Worm (Caenorhabditis elegans) whole organism, early embryonic: ENCODE measurements around the gene F57G9.7.

Source experiments
- B0310.2 ChIP-seq: sonication (generic microtip); optimal IDR thresholded peaks from 2 replicates; lab custom pipeline; 2016; ENCODE audit warnings: mild to moderate bottlenecking, missing genetic modification characterization, missing compliant biosample characterization
- ama-1 ChIP-seq: fragments of 150-350 bp; optimal IDR thresholded peaks from 2 replicates; lab custom pipeline; 2014
- flt-1 ChIP-seq: fragments of 200-800 bp; sonication (Bioruptor generic); IDR thresholded peaks from 2 replicates; pipeline ENCODE4 v1.3.6; 2022; ENCODE audit warnings: missing genetic modification characterization, missing compliant biosample characterization
- pes-1 ChIP-seq: fragments of 200-800 bp; sonication (Bioruptor generic); IDR thresholded peaks from 2 replicates; pipeline ENCODE4 v1.3.6; 2022; ENCODE audit warnings: missing genetic modification reagents, missing genetic modification characterization, missing compliant biosample characterization
- scrt-1 ChIP-seq: fragments of 200-800 bp; sonication (Bioruptor generic); IDR thresholded peaks from 2 replicates; pipeline ENCODE4 v1.3.6; 2022; ENCODE audit warnings: missing genetic modification characterization, missing compliant biosample characterization

- TF ChIP-seq pes-1 (GFP tag; lab: Robert Waterston, UW) (no peak), scrt-1 (no peak), flt-1 (no peak), ama-1 (lab: Kevin White, UChicago) (no peak), B0310.2 (tag; lab: Kevin White, UChicago) (no peak)
Measured at ce11 chrII:12406394-12406793, 8.8 kb upstream of the F57G9.7 start, which contains the start of gene sre-30.
